Worm (Caenorhabditis elegans): ENCODE data around the gene sgo-1.

DNA sequence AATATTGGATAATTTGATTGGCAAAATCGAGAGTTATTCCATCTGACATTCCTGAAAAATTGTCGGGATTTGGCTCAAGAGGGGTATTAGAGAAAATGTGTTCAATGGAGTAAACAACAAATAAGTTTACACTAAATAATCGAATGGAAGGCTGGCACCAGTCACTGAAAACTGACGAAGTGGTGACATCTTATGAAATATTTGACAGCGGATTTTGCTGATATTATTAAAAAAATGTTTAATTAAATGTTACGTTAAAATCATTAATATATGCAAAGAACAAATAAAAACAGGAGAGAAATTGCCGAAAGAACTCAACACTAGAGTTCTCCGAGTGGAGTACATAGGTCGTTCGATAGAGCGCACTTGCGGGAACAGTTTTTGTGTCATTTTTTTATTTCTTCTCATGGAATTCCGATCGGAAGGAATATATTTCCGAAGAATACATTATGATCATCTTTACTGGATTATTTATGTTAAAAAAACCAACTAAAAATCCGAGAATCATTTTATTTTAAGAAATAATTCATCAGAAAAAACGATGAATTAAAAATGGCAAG is 10.7 kb downstream of the sgo-1 start, which contains the start of gene tag-322:
- TF ChIP-seq dao-5 (tag; optimal IDR thresholded peaks at IDR 0.05) (no peak), him-1 (tag; optimal IDR thresholded peaks at IDR 0.05) (no peak), W03F9.2 (tag; optimal IDR thresholded peaks at IDR 0.05) (peak; percentile 73)
